Worm (Caenorhabditis elegans): Measurements from ENCODE around the gene M03F4.4.

DNA sequence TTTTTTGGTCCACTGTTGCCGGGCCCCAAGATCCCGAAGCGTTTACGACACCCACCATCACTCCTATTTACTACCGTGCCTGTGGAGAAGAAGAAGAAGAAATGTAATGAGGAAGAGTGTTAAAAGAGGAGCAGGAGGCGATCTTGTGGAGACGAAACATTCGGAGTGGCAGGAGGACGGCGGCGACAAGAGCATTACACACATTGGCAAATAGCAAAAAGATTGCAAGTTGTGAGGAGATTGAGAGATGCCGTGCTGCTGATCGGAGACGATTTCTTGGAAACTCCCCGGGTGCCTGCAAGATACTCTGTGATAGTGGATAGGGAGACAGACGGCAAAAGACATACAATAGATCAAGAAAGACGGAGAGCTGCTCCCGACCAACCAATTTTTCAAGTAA lies at the start of gene M03F4.4:
- TF ChIP-seq mep-1 (tag; optimal IDR thresholded peaks at IDR 0.05) = no peak
- no peak for TF ChIP-seq elt-3 (tag; optimal IDR thresholded peaks at IDR 0.05)
- peak; percentile 4 for TF ChIP-seq M03D4.4 (tag; optimal IDR thresholded peaks at IDR 0.05)
- no peak for TF ChIP-seq ham-2 (GFP tag; optimal IDR thresholded peaks at IDR 0.05)
- no peak for TF ChIP-seq elt-1 (tag; optimal IDR thresholded peaks at IDR 0.05; ENCODE audit: borderline replicate concordance, insufficient read depth)
- no peak for TF ChIP-seq nhr-12 (tag; optimal IDR thresholded peaks at IDR 0.05)
- peak; percentile 55 for TF ChIP-seq unc-62 (GFP tag; optimal IDR thresholded peaks at IDR 0.05)
- TF ChIP-seq lin-13 (tag; optimal IDR thresholded peaks at IDR 0.05) = no peak
- no peak for TF ChIP-seq ceh-83 (GFP tag; optimal IDR thresholded peaks at IDR 0.05)
- no peak for TF ChIP-seq nhr-76 (tag; optimal IDR thresholded peaks at IDR 0.05)
- TF ChIP-seq unc-39 (tag; optimal IDR thresholded peaks at IDR 0.05) = no peak

All from whole organism, mixed stage, embryonic.